Worm (Caenorhabditis elegans) whole organism, L3 larva: ENCODE measurements around the gene Y39B6A.27.

Source experiments
- R02D3.7 ChIP-seq: fragments of 150-350 bp; optimal IDR thresholded peaks from 2 replicates; lab custom pipeline; 2014; ENCODE audit warnings: missing biosample characterization, missing genetic modification characterization
- ZK546.5 ChIP-seq: sonication (generic microtip); optimal IDR thresholded peaks from 2 replicates; lab custom pipeline; 2017; ENCODE audit warnings: missing biosample characterization, missing genetic modification characterization
- aly-2 ChIP-seq: fragments of 150-350 bp; optimal IDR thresholded peaks from 2 replicates; lab custom pipeline; 2014; ENCODE audit warnings: missing biosample characterization, missing genetic modification characterization
- ama-1 ChIP-seq: fragments of 150-350 bp; optimal IDR thresholded peaks from 2 replicates; lab custom pipeline; 2018
- ceh-16 ChIP-seq: sonication (generic microtip); optimal IDR thresholded peaks from 2 replicates; lab custom pipeline; 2017; ENCODE audit warnings: missing biosample characterization, missing genetic modification characterization
- ceh-28 ChIP-seq: fragments of 150-350 bp; optimal IDR thresholded peaks from 2 replicates; lab custom pipeline; 2014; ENCODE audit warnings: missing biosample characterization, missing genetic modification reagents, missing genetic modification characterization
- ceh-82 ChIP-seq: fragments of 150-350 bp; optimal IDR thresholded peaks from 2 replicates; lab custom pipeline; 2014; ENCODE audit warnings: missing biosample characterization, missing genetic modification characterization
- daf-12 ChIP-seq: fragments of 150-350 bp; optimal IDR thresholded peaks from 2 replicates; lab custom pipeline; 2014; ENCODE audit warnings: missing biosample characterization, missing genetic modification reagents, missing genetic modification characterization
- egl-27 ChIP-seq: sonication (generic microtip); optimal IDR thresholded peaks from 4 replicates; lab custom pipeline; 2017; ENCODE audit warnings: missing biosample characterization, missing genetic modification reagents, missing genetic modification characterization
- egl-5 ChIP-seq: fragments of 150-350 bp; optimal IDR thresholded peaks from 2 replicates; lab custom pipeline; 2017; ENCODE audit warnings: missing biosample characterization, missing genetic modification reagents, missing genetic modification characterization, inconsistent platforms
- elt-2 ChIP-seq: sonication (generic microtip); optimal IDR thresholded peaks from 2 replicates; lab custom pipeline; 2016; ENCODE audit warnings: missing genetic modification reagents, mild to moderate bottlenecking, missing genetic modification characterization, missing compliant biosample characterization
- fkh-10 ChIP-seq: sonication (generic microtip); optimal IDR thresholded peaks from 2 replicates; lab custom pipeline; 2017; ENCODE audit warnings: missing biosample characterization, missing genetic modification reagents, missing genetic modification characterization
- fkh-2 ChIP-seq: fragments of 150-350 bp; optimal IDR thresholded peaks from 2 replicates; lab custom pipeline; 2014; ENCODE audit warnings: missing biosample characterization, missing genetic modification reagents, missing genetic modification characterization
- fos-1 ChIP-seq: fragments of 150-350 bp; optimal IDR thresholded peaks from 2 replicates; lab custom pipeline; 2014; ENCODE audit warnings: missing biosample characterization, missing genetic modification characterization
- hmg-11 ChIP-seq: sonication (generic microtip); optimal IDR thresholded peaks from 2 replicates; lab custom pipeline; 2016; ENCODE audit warnings: missing genetic modification characterization, missing compliant biosample characterization
- jun-1 ChIP-seq: fragments of 150-350 bp; optimal IDR thresholded peaks from 2 replicates; lab custom pipeline; 2014; ENCODE audit warnings: missing biosample characterization, missing genetic modification reagents, missing genetic modification characterization
- lin-39 ChIP-seq: fragments of 150-350 bp; optimal IDR thresholded peaks from 2 replicates; lab custom pipeline; 2018; ENCODE audit warnings: missing biosample characterization, missing genetic modification reagents, missing genetic modification characterization
- mdl-1 ChIP-seq: fragments of 150-350 bp; optimal IDR thresholded peaks from 2 replicates; lab custom pipeline; 2014; ENCODE audit warnings: missing biosample characterization, missing genetic modification characterization
- nfya-1 ChIP-seq: sonication (generic microtip); optimal IDR thresholded peaks from 2 replicates; lab custom pipeline; 2017; ENCODE audit warnings: missing genetic modification characterization, mild to moderate bottlenecking, missing compliant biosample characterization, antibody characterized with exemption, moderate library complexity; ENCODE audit not compliant: insufficient read depth
- nhr-11 ChIP-seq: fragments of 150-350 bp; optimal IDR thresholded peaks from 2 replicates; lab custom pipeline; 2014; ENCODE audit warnings: missing biosample characterization, missing genetic modification characterization
- nhr-12 ChIP-seq: fragments of 150-350 bp; optimal IDR thresholded peaks from 2 replicates; lab custom pipeline; 2014; ENCODE audit warnings: missing biosample characterization, missing genetic modification characterization
- nhr-23 ChIP-seq: fragments of 150-350 bp; optimal IDR thresholded peaks from 2 replicates; lab custom pipeline; 2014; ENCODE audit warnings: missing biosample characterization, missing genetic modification reagents, missing genetic modification characterization
- nhr-25 ChIP-seq: sonication (generic microtip); optimal IDR thresholded peaks from 2 replicates; lab custom pipeline; 2017; ENCODE audit warnings: missing biosample characterization, missing genetic modification characterization
- nhr-28 ChIP-seq: fragments of 150-350 bp; optimal IDR thresholded peaks from 2 replicates; lab custom pipeline; 2014; ENCODE audit warnings: missing biosample characterization, missing genetic modification characterization
- nhr-43 ChIP-seq: sonication (generic microtip); optimal IDR thresholded peaks from 2 replicates; lab custom pipeline; 2016; ENCODE audit warnings: mild to moderate bottlenecking, missing genetic modification characterization, missing compliant biosample characterization; ENCODE audit not compliant: poor library complexity, severe bottlenecking
- nhr-67 ChIP-seq: fragments of 150-350 bp; optimal IDR thresholded peaks from 2 replicates; lab custom pipeline; 2014; ENCODE audit warnings: missing biosample characterization, missing genetic modification characterization
- nhr-77 ChIP-seq: fragments of 150-350 bp; optimal IDR thresholded peaks from 2 replicates; lab custom pipeline; 2014; ENCODE audit warnings: missing biosample characterization, missing genetic modification characterization
- pqm-1 ChIP-seq: fragments of 150-350 bp; optimal IDR thresholded peaks from 2 replicates; lab custom pipeline; 2017; ENCODE audit warnings: missing biosample characterization, missing genetic modification characterization, inconsistent platforms
- snpc-4 ChIP-seq: fragments of 150-350 bp; optimal IDR thresholded peaks from 2 replicates; lab custom pipeline; 2014; ENCODE audit warnings: missing biosample characterization, missing genetic modification characterization
- unc-39 ChIP-seq: sonication (generic microtip); optimal IDR thresholded peaks from 4 replicates; lab custom pipeline; 2017; ENCODE audit warnings: missing biosample characterization, missing genetic modification characterization
- unc-62 ChIP-seq: fragments of 150-350 bp; sonication (generic microtip); optimal IDR thresholded peaks from 4 replicates; lab custom pipeline; 2014; ENCODE audit warnings: missing biosample characterization, missing genetic modification reagents, missing genetic modification characterization

Y39B6A.27 gene

ce11 chrV:19014940-19015339 is 16.6 kb upstream of the Y39B6A.27 start:
- peak; percentile 70 for TF ChIP-seq ceh-28 (tag; lab: Kevin White, UChicago)

ce11 chrV:19019239-19019638 is 12.3 kb upstream of the Y39B6A.27 start:
- TF ChIP-seq nhr-12 (tag; lab: Kevin White, UChicago) = no peak
- no peak for TF ChIP-seq R02D3.7 (tag; lab: Kevin White, UChicago)
- TF ChIP-seq ceh-28 (tag; lab: Kevin White, UChicago) = peak; percentile 85
- TF ChIP-seq snpc-4 (tag; lab: Kevin White, UChicago) = no peak

- TF ChIP-seq aly-2 (tag; lab: Kevin White, UChicago) = no peak
- no peak for TF ChIP-seq pqm-1 (tag; lab: Kevin White, UChicago)
- no peak for TF ChIP-seq R02D3.7 (tag; lab: Kevin White, UChicago)
- no peak for TF ChIP-seq egl-5
- TF ChIP-seq ama-1 = no peak
- no peak for TF ChIP-seq nfya-1 (tag; lab: Kevin White, UChicago)
- TF ChIP-seq snpc-4 (tag; lab: Kevin White, UChicago) = no peak
- TF ChIP-seq ceh-82 (tag; lab: Kevin White, UChicago) = no peak
- TF ChIP-seq nhr-11 = no peak
- TF ChIP-seq ZK546.5 (tag; lab: Kevin White, UChicago) = no peak
- no peak for TF ChIP-seq ceh-16 (tag; lab: Kevin White, UChicago)
- no peak for TF ChIP-seq fkh-2 (tag; lab: Kevin White, UChicago)
- TF ChIP-seq nhr-23 = no peak
- no peak for TF ChIP-seq hmg-11 (tag; lab: Kevin White, UChicago)
- TF ChIP-seq egl-27 (tag; lab: Kevin White, UChicago) = no peak
- TF ChIP-seq nhr-67 (tag; lab: Kevin White, UChicago) = no peak
- no peak for TF ChIP-seq daf-12 (tag; lab: Kevin White, UChicago)
- no peak for TF ChIP-seq lin-39
- no peak for TF ChIP-seq mdl-1 (tag; lab: Kevin White, UChicago)
- TF ChIP-seq fos-1 = no peak
Observed at ce11 chrV:19024683-19025082, 6.9 kb upstream of the Y39B6A.27 start, which contains the start of gene Y39B6A.29. Gene Y39B6A.29, minus strand, starts transcription at chrV:19024783.

- no peak for TF ChIP-seq unc-62 (GFP tag; lab: Kevin White, UChicago)
- TF ChIP-seq aly-2 (tag; lab: Kevin White, UChicago) = no peak
- no peak for TF ChIP-seq elt-2 (tag; lab: Kevin White, UChicago)
- no peak for TF ChIP-seq nhr-28
- no peak for TF ChIP-seq jun-1 (tag; lab: Kevin White, UChicago)
- TF ChIP-seq nfya-1 (tag; lab: Kevin White, UChicago) = no peak
- no peak for TF ChIP-seq mdl-1 (tag; lab: Kevin White, UChicago)
- no peak for TF ChIP-seq nhr-77 (tag; lab: Kevin White, UChicago)
- TF ChIP-seq ceh-16 (tag; lab: Kevin White, UChicago) = no peak
- no peak for TF ChIP-seq unc-39
- TF ChIP-seq nhr-43 (tag; lab: Kevin White, UChicago) = no peak
- TF ChIP-seq fkh-10 (GFP tag; lab: Kevin White, UChicago) = no peak
Observed at ce11 chrV:19026163-19026562, 5.4 kb upstream of the Y39B6A.27 start, which contains the start of gene Y39B6A.25. Gene Y39B6A.25, plus strand, starts transcription at chrV:19026463.

DNA sequence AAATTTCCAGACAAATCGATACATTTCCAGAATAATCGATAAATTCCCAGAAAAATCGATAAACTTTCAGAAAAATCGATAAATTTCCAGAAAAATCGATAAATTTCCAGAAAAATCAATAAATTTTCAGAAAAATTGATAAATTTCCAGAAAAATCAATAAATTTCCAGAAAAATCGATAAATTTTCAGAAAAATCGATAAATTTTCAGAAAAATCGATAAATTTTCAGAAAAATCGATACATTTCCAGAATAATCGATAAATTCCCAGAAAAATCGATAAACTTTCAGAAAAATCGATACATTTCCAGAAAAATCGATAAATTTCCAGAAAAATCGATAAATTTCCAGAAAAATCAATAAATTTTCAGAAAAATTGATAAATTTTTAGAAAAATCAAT is 4.8 kb upstream of the Y39B6A.27 start:
- TF ChIP-seq ceh-28 (tag; lab: Kevin White, UChicago) = peak; percentile 55

DNA sequence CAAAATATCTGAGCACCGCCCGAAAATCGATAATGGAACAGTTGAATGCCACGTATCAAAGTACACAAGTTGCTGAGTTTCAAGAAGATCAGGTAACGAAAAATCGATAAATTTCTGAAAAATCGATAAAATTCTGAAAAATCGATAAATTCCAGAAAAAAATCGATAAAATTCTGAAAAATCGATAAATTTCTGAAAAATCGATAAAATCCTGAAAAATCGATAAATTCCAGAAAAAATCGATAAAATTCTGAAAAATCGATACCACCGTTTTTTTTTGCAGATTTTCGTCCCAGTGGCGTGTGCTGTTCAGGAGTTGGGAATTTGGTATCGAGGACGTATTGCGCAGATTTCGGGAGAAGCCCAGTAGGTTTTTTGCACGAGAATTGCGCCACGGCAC is 4.2 kb upstream of the Y39B6A.27 start:
- TF ChIP-seq ceh-28 (tag; lab: Kevin White, UChicago) = peak; percentile 97
- no peak for TF ChIP-seq fkh-10 (GFP tag; lab: Kevin White, UChicago)
- no peak for TF ChIP-seq nhr-43 (tag; lab: Kevin White, UChicago)
- TF ChIP-seq nhr-67 (tag; lab: Kevin White, UChicago) = no peak

DNA sequence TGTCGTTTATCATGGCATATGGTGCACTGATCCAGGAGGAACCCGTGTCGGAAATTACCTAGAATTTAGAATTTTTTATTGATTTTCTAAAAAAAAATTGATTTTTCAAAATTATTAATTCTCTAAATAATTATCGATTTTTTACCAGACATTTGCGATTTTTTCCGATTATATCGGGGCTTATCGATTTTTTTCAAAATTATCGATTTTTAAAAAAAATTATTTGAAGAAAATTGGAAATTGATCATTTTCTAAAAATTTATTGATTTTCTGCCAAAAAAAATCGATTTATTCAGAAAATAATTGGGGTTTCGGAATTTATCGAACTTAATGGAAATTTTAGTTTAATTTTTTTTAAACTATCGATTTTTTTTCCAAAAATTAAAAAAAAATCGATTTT is 4.5 kb downstream of the Y39B6A.27 start:
- TF ChIP-seq nhr-25 (tag; lab: Kevin White, UChicago) (no peak), ceh-28 (tag; lab: Kevin White, UChicago) (peak; percentile 92)
